Worm (Caenorhabditis elegans) whole organism, young adult: Measurements from ENCODE around the gene ZC250.2.

ENCODE experiments used
- B0019.2 ChIP-seq: fragments of 200-800 bp; sonication (Bioruptor generic); conservative IDR thresholded peaks from 2 replicates; pipeline ENCODE4 v1.3.6; 2022; ENCODE audit warnings: missing genetic modification reagents, missing genetic modification characterization, missing compliant biosample characterization
- B0336.3 ChIP-seq: fragments of 200-800 bp; sonication (Bioruptor generic); IDR thresholded peaks from 2 replicates; pipeline ENCODE4 v1.3.6; 2022; ENCODE audit warnings: missing genetic modification characterization, missing compliant biosample characterization
- F22D6.2 ChIP-seq: sonication (generic microtip); optimal IDR thresholded peaks from 2 replicates; lab custom pipeline; 2016; ENCODE audit warnings: mild to moderate bottlenecking, missing genetic modification characterization, missing compliant biosample characterization
- K11D2.4 ChIP-seq: fragments of 200-800 bp; sonication (Bioruptor generic); IDR thresholded peaks from 2 replicates; pipeline ENCODE4 v1.3.6; 2022; ENCODE audit warnings: missing genetic modification reagents, missing genetic modification characterization, missing compliant biosample characterization
- Y53G8AR.9 ChIP-seq: fragments of 200-800 bp; sonication (Bioruptor generic); conservative IDR thresholded peaks from 2 replicates; pipeline ENCODE4 v1.3.6; 2022; ENCODE audit warnings: missing genetic modification reagents, missing genetic modification characterization, missing compliant biosample characterization
- Y56A3A.18 ChIP-seq: fragments of 200-800 bp; sonication (Bioruptor generic); IDR thresholded peaks from 2 replicates; pipeline ENCODE4 v1.3.6; 2022; ENCODE audit warnings: missing genetic modification reagents, missing genetic modification characterization, missing compliant biosample characterization
- ZK185.1 ChIP-seq: sonication (generic microtip); optimal IDR thresholded peaks from 2 replicates; lab custom pipeline; 2016; ENCODE audit warnings: mild to moderate bottlenecking, missing genetic modification characterization, missing compliant biosample characterization; ENCODE audit not compliant: poor library complexity, severe bottlenecking
- ama-1 ChIP-seq, 3 experiments: fragments of 150-350 bp in 1 of 3; sonication (generic microtip) in 2 of 3; optimal IDR thresholded peaks; 2 replicates each; lab custom pipeline; 2014 to 2018; ENCODE audit warnings: missing biosample characterization in 2 of 3, missing genetic modification characterization in 2 of 3, missing genetic modification reagents in 2 of 3
- bed-2 ChIP-seq: fragments of 200-800 bp; sonication (Bioruptor generic); IDR thresholded peaks from 2 replicates; pipeline ENCODE4 v1.3.6; 2022; ENCODE audit warnings: missing genetic modification reagents, missing genetic modification characterization, missing compliant biosample characterization
- chd-7 ChIP-seq: sonication (generic microtip); optimal IDR thresholded peaks from 2 replicates; lab custom pipeline; 2016; ENCODE audit warnings: mild to moderate bottlenecking, missing genetic modification characterization, moderate library complexity, missing compliant biosample characterization
- die-1 ChIP-seq: sonication (generic microtip); optimal IDR thresholded peaks from 2 replicates; lab custom pipeline; 2016; ENCODE audit warnings: missing genotype, mild to moderate bottlenecking, missing genetic modification characterization, missing compliant biosample characterization
- dpl-1 ChIP-seq: fragments of 150-350 bp; optimal IDR thresholded peaks from 2 replicates; lab custom pipeline; 2014; ENCODE audit warnings: missing biosample characterization, missing genetic modification reagents, missing genetic modification characterization
- egl-44 ChIP-seq: fragments of 200-800 bp; sonication (Bioruptor generic); IDR thresholded peaks from 2 replicates; pipeline ENCODE4 v1.3.6; 2022; ENCODE audit warnings: missing genetic modification reagents, missing genetic modification characterization, missing compliant biosample characterization
- egrh-3 ChIP-seq: fragments of 200-800 bp; sonication (Bioruptor generic); IDR thresholded peaks from 2 replicates; pipeline ENCODE4 v1.3.6; 2022; ENCODE audit warnings: missing genetic modification reagents, missing genetic modification characterization, missing compliant biosample characterization
- ekl-4 ChIP-seq: fragments of 200-800 bp; sonication (Bioruptor generic); IDR thresholded peaks from 2 replicates; pipeline ENCODE4 v1.3.6; 2022; ENCODE audit warnings: missing genetic modification reagents, missing genetic modification characterization, missing compliant biosample characterization
- ets-4 ChIP-seq: fragments of 200-800 bp; sonication (Bioruptor generic); optimal IDR thresholded peaks from 2 replicates; lab custom pipeline; 2018; ENCODE audit warnings: mild to moderate bottlenecking, missing genetic modification characterization, missing compliant biosample characterization
- gei-17 ChIP-seq: fragments of 200-800 bp; sonication (Bioruptor generic); optimal IDR thresholded peaks from 2 replicates; lab custom pipeline; 2018; ENCODE audit warnings: mild to moderate bottlenecking, missing genetic modification characterization, missing compliant biosample characterization
- him-1 ChIP-seq: sonication (generic microtip); optimal IDR thresholded peaks from 2 replicates; lab custom pipeline; 2016; ENCODE audit warnings: missing genotype, missing genetic modification reagents, missing genetic modification characterization, missing compliant biosample characterization
- hlh-26 ChIP-seq: fragments of 200-800 bp; sonication (Bioruptor generic); conservative IDR thresholded peaks from 2 replicates; pipeline ENCODE4 v1.3.6; 2022; ENCODE audit warnings: missing genetic modification reagents, missing genetic modification characterization, missing compliant biosample characterization
- hsf-1 ChIP-seq: fragments of 200-800 bp; sonication (Bioruptor generic); IDR thresholded peaks from 2 replicates; pipeline ENCODE4 v1.3.6; 2022; ENCODE audit warnings: missing genetic modification reagents, missing genetic modification characterization, missing compliant biosample characterization
- let-607 ChIP-seq, 2 experiments: fragments of 200-800 bp in 1 of 2; sonication (Bioruptor generic) in 1 of 2; sonication (generic microtip) in 1 of 2; optimal IDR thresholded peaks; 2 replicates each; lab custom pipeline; 2016 to 2018; ENCODE audit warnings: mild to moderate bottlenecking in 2 of 2, missing compliant biosample characterization in 2 of 2, missing genetic modification characterization in 2 of 2, moderate library complexity in 2 of 2, missing genotype in 1 of 2
- lin-26 ChIP-seq: fragments of 200-800 bp; sonication (Bioruptor generic); IDR thresholded peaks from 2 replicates; pipeline ENCODE4 v1.3.6; 2022; ENCODE audit warnings: missing genetic modification reagents, missing genetic modification characterization, missing compliant biosample characterization
- lin-40 ChIP-seq: sonication (generic microtip); optimal IDR thresholded peaks from 2 replicates; lab custom pipeline; 2016; ENCODE audit warnings: missing genetic modification characterization, mild to moderate bottlenecking, missing compliant biosample characterization, missing genotype, missing genetic modification reagents
- lin-54 ChIP-seq: fragments of 200-800 bp; sonication (Bioruptor generic); optimal IDR thresholded peaks from 2 replicates; lab custom pipeline; 2018; ENCODE audit warnings: mild to moderate bottlenecking, missing genetic modification characterization, missing compliant biosample characterization
- madf-3 ChIP-seq: fragments of 200-800 bp; sonication (Bioruptor generic); IDR thresholded peaks from 2 replicates; pipeline ENCODE4 v1.3.6; 2022; ENCODE audit warnings: missing genetic modification reagents, missing genetic modification characterization, missing compliant biosample characterization
- mcd-1 ChIP-seq: fragments of 200-800 bp; sonication (Bioruptor generic); IDR thresholded peaks from 2 replicates; pipeline ENCODE4 v1.3.6; 2022; ENCODE audit warnings: missing genetic modification reagents, missing genetic modification characterization, missing compliant biosample characterization
- nfyb-1 ChIP-seq: fragments of 200-800 bp; sonication (Bioruptor generic); IDR thresholded peaks from 2 replicates; pipeline ENCODE4 v1.3.6; 2022; ENCODE audit warnings: missing genetic modification reagents, missing genetic modification characterization, missing compliant biosample characterization
- nhr-80 ChIP-seq: sonication (generic microtip); optimal IDR thresholded peaks from 2 replicates; lab custom pipeline; 2016; ENCODE audit warnings: missing genetic modification characterization, missing compliant biosample characterization
- repo-1 ChIP-seq: sonication (generic microtip); optimal IDR thresholded peaks from 2 replicates; lab custom pipeline; 2017; ENCODE audit warnings: mild to moderate bottlenecking, missing genetic modification characterization, missing compliant biosample characterization
- snpc-1.3 ChIP-seq: sonication (generic microtip); optimal IDR thresholded peaks from 2 replicates; lab custom pipeline; 2017; ENCODE audit warnings: missing genetic modification characterization, mild to moderate bottlenecking, missing compliant biosample characterization, antibody characterized with exemption, moderate library complexity, missing genotype, missing genetic modification reagents; ENCODE audit not compliant: insufficient read depth
- snpc-4 ChIP-seq, 5 experiments: fragments of 150-350 bp in 1 of 5; sonication (generic microtip) in 4 of 5; optimal IDR thresholded peaks; 2 replicates each; lab custom pipeline; 2014 to 2018; ENCODE audit warnings: missing genetic modification characterization in 5 of 5, missing biosample characterization in 3 of 5, antibody characterized with exemption in 2 of 5, mild to moderate bottlenecking in 2 of 5, missing compliant biosample characterization in 2 of 5, missing genotype in 2 of 5, moderate library complexity in 2 of 5, missing genetic modification reagents in 1 of 5
- tbp1 ChIP-seq: fragments of 200-800 bp; sonication (Bioruptor generic); optimal IDR thresholded peaks from 2 replicates; lab custom pipeline; 2018; ENCODE audit warnings: mild to moderate bottlenecking, missing genetic modification characterization, missing compliant biosample characterization
- tlf-1 ChIP-seq: fragments of 200-800 bp; sonication (Bioruptor generic); optimal IDR thresholded peaks from 2 replicates; lab custom pipeline; 2018; ENCODE audit warnings: mild to moderate bottlenecking, missing genetic modification characterization, missing compliant biosample characterization
- zfh-2 ChIP-seq: fragments of 200-800 bp; sonication (Bioruptor generic); conservative IDR thresholded peaks from 2 replicates; pipeline ENCODE4 v1.3.6; 2022; ENCODE audit warnings: missing genetic modification reagents, missing genetic modification characterization, missing compliant biosample characterization
- zim-3 ChIP-seq: sonication (generic microtip); optimal IDR thresholded peaks from 2 replicates; lab custom pipeline; 2017; ENCODE audit warnings: mild to moderate bottlenecking, missing genetic modification characterization, moderate library complexity, missing compliant biosample characterization
- ztf-22 ChIP-seq: fragments of 200-800 bp; sonication (Bioruptor generic); optimal IDR thresholded peaks from 2 replicates; lab custom pipeline; 2018; ENCODE audit warnings: mild to moderate bottlenecking, missing genetic modification characterization, moderate library complexity, missing compliant biosample characterization
- ztf-26 ChIP-seq: sonication (generic microtip); optimal IDR thresholded peaks from 2 replicates; lab custom pipeline; 2017; ENCODE audit warnings: missing genetic modification characterization, missing compliant biosample characterization

ZC250.2 gene

DNA sequence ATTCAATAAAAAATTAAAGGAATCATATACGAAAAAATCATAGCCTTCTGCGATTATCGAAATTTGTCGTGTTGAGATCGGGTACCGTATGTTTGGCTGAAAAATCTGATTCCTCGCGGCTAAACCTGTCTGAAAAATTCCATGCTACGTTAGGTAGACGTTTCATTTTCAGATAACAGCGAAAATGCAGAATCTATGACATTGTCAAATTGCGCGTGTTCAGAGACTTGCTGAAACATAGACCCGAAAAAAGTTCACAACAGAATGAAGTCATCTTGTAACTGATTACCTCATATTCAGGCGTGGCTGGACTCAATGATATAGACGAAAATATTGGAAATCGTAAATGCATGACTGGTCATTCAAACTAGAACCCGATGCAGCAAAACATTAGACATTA, 41.4 kb downstream of the ZC250.2 start, which contains the start of gene srh-76:
Gene srh-76, plus strand, starts transcription at position 301 of the 400 bp plus-strand sequence.
- TF ChIP-seq madf-3 (GFP tag; lab: Robert Waterston, UW): no peak

DNA sequence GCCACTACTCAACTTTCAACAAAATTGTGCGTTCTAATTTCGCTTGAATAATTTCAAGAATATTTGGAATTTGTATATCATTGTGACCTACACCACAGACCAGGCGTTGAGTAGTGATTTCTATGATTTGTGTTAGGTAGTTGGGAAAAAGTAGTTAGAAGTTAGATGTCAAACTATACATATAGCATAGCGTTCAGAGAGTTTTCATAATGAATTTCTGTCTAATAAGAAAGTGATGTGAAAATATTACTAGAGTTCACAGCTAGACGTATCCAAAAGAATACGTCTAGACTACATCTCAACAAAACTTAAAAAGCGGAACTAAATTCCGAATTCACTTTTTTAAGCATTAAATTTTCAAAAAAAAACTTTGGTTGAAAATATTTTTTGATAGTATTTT, 43.3 kb downstream of the ZC250.2 start:
- TF ChIP-seq zim-3: peak; percentile 28
- 0 out of 2 replicates have a peak, but pooled peaks have one; percentile 27 for TF ChIP-seq nfyb-1 (GFP tag; lab: Robert Waterston, UW)
- no peak for TF ChIP-seq B0019.2 (GFP tag; lab: Robert Waterston, UW)
- TF ChIP-seq tlf-1 (GFP tag; lab: Kevin White, UChicago): no peak
- no peak for TF ChIP-seq gei-17 (GFP tag; lab: Kevin White, UChicago)
- no peak for TF ChIP-seq ets-4 (GFP tag; lab: Kevin White, UChicago)
- no peak for TF ChIP-seq bed-2
- no peak for TF ChIP-seq repo-1 (tag; lab: Kevin White, UChicago)
- peak; percentile 30 for TF ChIP-seq ZK185.1 (tag; lab: Kevin White, UChicago)
- no peak for TF ChIP-seq ama-1 (optimal IDR thresholded peaks at IDR 0.05; lab: Kevin White, UChicago)
- no peak for TF ChIP-seq ama-1 (GFP tag; optimal IDR thresholded peaks at IDR 0.05; lab: Kevin White, UChicago)
- TF ChIP-seq him-1 (tag; lab: Kevin White, UChicago): no peak

DNA sequence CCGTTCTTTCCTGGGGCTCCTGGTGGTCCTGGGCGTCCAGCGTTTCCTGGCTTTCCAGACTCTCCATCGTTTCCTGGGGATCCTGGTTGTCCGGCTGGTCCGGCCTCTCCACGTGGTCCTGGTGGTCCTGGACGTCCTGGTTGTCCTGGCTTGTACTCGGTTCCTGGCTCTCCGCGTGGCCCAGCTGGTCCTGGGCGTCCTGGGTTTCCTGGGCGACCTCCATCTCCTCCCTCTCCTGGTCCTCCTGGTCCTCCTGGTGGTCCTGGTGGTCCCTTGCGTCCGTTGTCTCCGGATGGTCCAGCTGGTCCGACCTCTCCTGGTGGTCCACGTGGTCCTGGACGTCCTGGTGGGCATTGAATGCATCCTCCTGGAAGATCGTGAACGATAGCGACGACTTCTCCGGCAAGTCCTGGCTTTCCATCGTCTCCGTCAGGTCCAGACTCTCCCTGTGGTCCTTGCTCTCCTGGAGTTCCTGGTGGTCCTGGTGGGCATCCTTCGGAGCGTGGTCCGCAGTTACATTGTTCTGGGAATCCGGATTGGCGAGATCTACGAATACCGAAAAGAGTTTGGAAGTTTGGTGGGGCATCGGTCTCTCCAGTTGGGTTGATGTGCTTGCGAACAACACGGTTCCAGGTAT, 44.0 kb downstream of the ZC250.2 start:
- peak; percentile 95 for TF ChIP-seq zfh-2 (GFP tag; lab: Robert Waterston, UW)
- peak; percentile 65; the same call in 1 of the 2 replicates for TF ChIP-seq B0336.3 (GFP tag; lab: Robert Waterston, UW)
- peak; percentile 47 for TF ChIP-seq mcd-1 (GFP tag; lab: Robert Waterston, UW)
- no peak for TF ChIP-seq hlh-26 (GFP tag; lab: Robert Waterston, UW)
- no peak for TF ChIP-seq let-607 (tag; optimal IDR thresholded peaks at IDR 0.05; lab: Kevin White, UChicago)
- TF ChIP-seq egl-44 (GFP tag; lab: Robert Waterston, UW): no peak
- TF ChIP-seq ztf-26 (tag; lab: Kevin White, UChicago): peak; percentile 94
- TF ChIP-seq dpl-1 (GFP tag; lab: Kevin White, UChicago): no peak
- no peak for TF ChIP-seq ekl-4 (GFP tag; lab: Robert Waterston, UW)
- 0 out of 2 replicates have a peak, but pooled peaks have one; percentile 15 for TF ChIP-seq K11D2.4 (GFP tag; lab: Robert Waterston, UW)
- peak; percentile 10; the same call in 1 of the 2 replicates for TF ChIP-seq Y56A3A.18 (GFP tag; lab: Robert Waterston, UW)
- TF ChIP-seq tbp1 (GFP tag; lab: Kevin White, UChicago): no peak
- 0 out of 2 replicates have a peak, but pooled peaks have one; percentile 20 for TF ChIP-seq hsf-1 (GFP tag; lab: Robert Waterston, UW)
- peak; percentile 70 for TF ChIP-seq lin-40 (tag; lab: Kevin White, UChicago)
- TF ChIP-seq egrh-3: peak; percentile 95
- peak; percentile 20 for TF ChIP-seq lin-54 (GFP tag; lab: Kevin White, UChicago)
- no peak for TF ChIP-seq snpc-1.3 (tag; lab: Kevin White, UChicago)
- TF ChIP-seq nhr-80 (tag; lab: Kevin White, UChicago): no peak
- peak; percentile 65 for TF ChIP-seq repo-1 (tag; lab: Kevin White, UChicago)
- TF ChIP-seq snpc-4 (GFP tag; optimal IDR thresholded peaks at IDR 0.05; lab: Kevin White, UChicago): no peak
- TF ChIP-seq snpc-4 (tag; optimal IDR thresholded peaks at IDR 0.05; lab: Kevin White, UChicago): no peak
- no peak for TF ChIP-seq ztf-22 (GFP tag; lab: Kevin White, UChicago)
- TF ChIP-seq die-1 (tag; lab: Kevin White, UChicago): peak; percentile 4
- peak; percentile 32; the same call in 1 of the 2 replicates for TF ChIP-seq Y53G8AR.9
- no peak for TF ChIP-seq chd-7
- peak; percentile 47 for TF ChIP-seq F22D6.2 (tag; lab: Kevin White, UChicago)
- TF ChIP-seq lin-26 (GFP tag; lab: Robert Waterston, UW): peak; percentile 77
